Worm (Caenorhabditis elegans): ENCODE data around the gene taf-2.

DNA sequence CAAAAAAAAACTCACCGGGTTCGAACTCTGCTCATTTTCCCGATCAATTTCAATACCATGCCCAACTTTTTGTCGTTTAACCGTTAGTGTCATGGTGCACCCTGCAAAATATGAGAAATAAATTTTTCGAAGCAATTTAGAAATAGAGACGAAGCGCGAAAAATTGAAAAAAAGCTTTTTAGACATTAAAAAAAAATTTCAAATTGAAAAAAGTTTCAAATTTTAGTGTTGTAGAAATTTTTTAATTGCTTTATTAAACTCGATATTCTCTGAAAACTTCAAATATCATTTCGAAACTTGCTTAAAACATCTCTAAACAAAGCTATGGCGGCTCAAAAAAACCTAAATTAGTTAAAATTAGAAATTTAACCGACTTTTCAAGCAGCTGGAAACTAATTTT, 45.9 kb downstream of the taf-2 start, which contains the start of gene nstp-6:
- TF ChIP-seq snpc-4 (tag; optimal IDR thresholded peaks at IDR 0.05) (no peak), fos-1 (tag; optimal IDR thresholded peaks at IDR 0.05) (no peak), pha-4 (tag; optimal IDR thresholded peaks at IDR 0.05) (no peak), egl-27 (tag; optimal IDR thresholded peaks at IDR 0.05) (no peak), elt-2 (tag; optimal IDR thresholded peaks at IDR 0.05) (no peak), egl-5 (tag; optimal IDR thresholded peaks at IDR 0.05) (no peak)
